Worm (Caenorhabditis elegans) whole organism, L1 larva: ENCODE results near the gene K08D8.10.

Source experiments
- C04F5.9 ChIP-seq: sonication (generic microtip); optimal IDR thresholded peaks from 2 replicates; lab custom pipeline; 2016; ENCODE audit warnings: missing genetic modification characterization, missing compliant biosample characterization
- ces-1 ChIP-seq: fragments of 150-350 bp; optimal IDR thresholded peaks from 2 replicates; lab custom pipeline; 2014; ENCODE audit warnings: missing biosample characterization, missing genetic modification reagents, missing genetic modification characterization
- fkh-10 ChIP-seq: sonication (generic microtip); optimal IDR thresholded peaks from 2 replicates; lab custom pipeline; 2017; ENCODE audit warnings: missing biosample characterization, missing genetic modification reagents, missing genetic modification characterization
- mab-9 ChIP-seq: fragments of 200-800 bp; sonication (Bioruptor generic); IDR thresholded peaks from 2 replicates; pipeline ENCODE4 v1.3.6; 2022; ENCODE audit warnings: missing genetic modification reagents, missing genetic modification characterization, missing compliant biosample characterization
- sup-37 ChIP-seq: fragments of 200-800 bp; sonication (Bioruptor generic); optimal IDR thresholded peaks from 2 replicates; lab custom pipeline; 2018; ENCODE audit warnings: mild to moderate bottlenecking, missing genetic modification characterization, missing compliant biosample characterization

- no peak for TF ChIP-seq sup-37 (GFP tag; lab: Kevin White, UChicago)
- TF ChIP-seq mab-9 (GFP tag; lab: Robert Waterston, UW), result no peak
- no peak for TF ChIP-seq C04F5.9 (tag; lab: Kevin White, UChicago)
- TF ChIP-seq ces-1 (GFP tag; lab: Kevin White, UChicago), result no peak
- TF ChIP-seq fkh-10 (GFP tag; lab: Kevin White, UChicago), result no peak
These were observed 20.8 kb upstream of the K08D8.10 start, which contains the start of gene ZK896.5 for ce11 chrIV:12879557-12879956.
